Fruit fly (Drosophila melanogaster) Kc167 (cell line): ENCODE measurements around the gene CG16798.

Source experiments
- Myc ChIP-seq: fragments of >200 bp; optimal IDR thresholded peaks from 2 replicates; lab custom pipeline; 2017; ENCODE audit warnings: missing external identifiers
- Sin3A ChIP-seq: fragments of >200 bp; optimal IDR thresholded peaks from 2 replicates; lab custom pipeline; 2018; ENCODE audit warnings: missing external identifiers
- h ChIP-seq: fragments of >200 bp; optimal IDR thresholded peaks from 3 replicates; lab custom pipeline; 2018; ENCODE audit warnings: missing external identifiers
- insv ChIP-seq: fragments of >200 bp; optimal IDR thresholded peaks from 3 replicates; lab custom pipeline; 2018; ENCODE audit warnings: missing external identifiers
- psq ChIP-seq: fragments of >200 bp; optimal IDR thresholded peaks from 2 replicates; lab custom pipeline; 2017; ENCODE audit warnings: missing external identifiers
- ttk ChIP-seq: sonication (Bioruptor generic); optimal IDR thresholded peaks from 2 replicates; lab custom pipeline; 2017; ENCODE audit warnings: missing external identifiers

The CG16798 gene

DNA sequence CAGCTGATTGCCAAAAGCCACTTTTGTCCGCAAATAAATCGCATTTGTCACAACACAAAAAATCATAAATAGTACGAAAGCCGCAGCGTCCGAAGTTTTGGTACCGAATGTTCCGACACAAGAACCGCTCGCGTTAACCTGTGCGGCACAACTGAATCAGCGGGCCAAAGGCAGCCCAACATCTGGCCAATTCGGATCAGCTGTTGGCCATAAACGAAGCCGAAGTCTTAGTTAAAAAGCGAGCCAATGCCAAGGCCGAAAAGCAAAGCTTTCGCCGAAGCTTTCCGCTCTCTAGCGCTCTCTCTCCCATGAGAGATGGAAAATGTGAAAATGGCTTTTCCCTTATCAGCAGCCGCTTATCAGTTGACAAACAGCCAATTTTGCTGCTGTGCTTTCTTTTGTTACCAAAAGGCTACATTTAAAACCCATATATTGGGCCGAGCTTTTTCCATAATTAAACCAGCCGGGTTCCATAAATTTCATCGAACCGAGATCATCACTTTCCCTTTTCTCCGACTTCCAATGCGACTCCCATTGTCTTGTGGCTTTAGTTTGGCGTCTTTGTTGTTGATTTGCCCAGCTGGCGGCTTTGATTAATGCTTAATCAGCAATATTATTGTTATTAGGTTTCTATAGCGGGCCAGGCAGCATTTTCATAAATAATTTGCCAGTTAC, at the start of gene CG16798:
Gene CG16798 (minus strand): TSS at position 216 of the 675 bp plus-strand sequence.
- TF ChIP-seq ttk (lab: Kevin White, UChicago) = no peak
- TF ChIP-seq Myc = no peak
- no peak for TF ChIP-seq h (lab: Kevin White, UChicago)
- TF ChIP-seq psq = no peak
- no peak for TF ChIP-seq insv (lab: Kevin White, UChicago)
- TF ChIP-seq Sin3A (lab: Kevin White, UChicago) = no peak

- TF ChIP-seq ttk (lab: Kevin White, UChicago) (no peak), Sin3A (lab: Kevin White, UChicago) (no peak), psq (no peak), Myc (no peak), h (lab: Kevin White, UChicago) (no peak), insv (lab: Kevin White, UChicago) (no peak)
Measured at dm6 chr2L:20431210-20431609, 49.1 kb upstream of the CG16798 start.

- TF ChIP-seq h (lab: Kevin White, UChicago) (no peak), insv (lab: Kevin White, UChicago) (no peak)
Measured at dm6 chr2L:20429458-20429857, 47.3 kb upstream of the CG16798 start.

dm6 chr2L:20428756-20429408, 46.7 kb upstream of the CG16798 start:
- TF ChIP-seq Myc (no peak), h (lab: Kevin White, UChicago) (no peak), Sin3A (lab: Kevin White, UChicago) (no peak), insv (lab: Kevin White, UChicago) (no peak), psq (no peak), ttk (lab: Kevin White, UChicago) (no peak)

dm6 chr2L:20428382-20428755, 46.2 kb upstream of the CG16798 start:
- TF ChIP-seq psq (no peak), insv (lab: Kevin White, UChicago) (no peak), Myc (no peak), ttk (lab: Kevin White, UChicago) (no peak), Sin3A (lab: Kevin White, UChicago) (no peak), h (lab: Kevin White, UChicago) (no peak)

DNA sequence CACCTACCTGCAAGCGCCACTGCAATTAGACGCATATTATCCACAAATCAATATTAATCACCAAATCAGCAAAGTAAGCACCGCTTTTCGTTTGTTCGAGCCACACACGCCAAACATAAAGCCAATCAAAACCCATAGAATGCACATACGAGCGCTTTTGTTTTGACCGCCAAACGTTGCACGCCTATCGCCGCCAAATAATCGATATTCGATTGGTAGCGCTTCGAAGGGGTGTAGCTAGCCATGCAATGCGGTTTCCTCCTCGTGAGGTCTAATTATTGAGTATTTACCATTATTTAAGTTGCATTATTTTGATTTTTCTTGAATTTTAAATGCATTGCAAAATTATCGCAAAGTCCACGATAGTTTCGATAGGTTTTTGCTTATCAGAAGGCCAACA, 45.2 kb upstream of the CG16798 start:
- TF ChIP-seq h (lab: Kevin White, UChicago) (no peak), Sin3A (lab: Kevin White, UChicago) (no peak), Myc (no peak), ttk (lab: Kevin White, UChicago) (no peak), psq (no peak), insv (lab: Kevin White, UChicago) (no peak)

DNA sequence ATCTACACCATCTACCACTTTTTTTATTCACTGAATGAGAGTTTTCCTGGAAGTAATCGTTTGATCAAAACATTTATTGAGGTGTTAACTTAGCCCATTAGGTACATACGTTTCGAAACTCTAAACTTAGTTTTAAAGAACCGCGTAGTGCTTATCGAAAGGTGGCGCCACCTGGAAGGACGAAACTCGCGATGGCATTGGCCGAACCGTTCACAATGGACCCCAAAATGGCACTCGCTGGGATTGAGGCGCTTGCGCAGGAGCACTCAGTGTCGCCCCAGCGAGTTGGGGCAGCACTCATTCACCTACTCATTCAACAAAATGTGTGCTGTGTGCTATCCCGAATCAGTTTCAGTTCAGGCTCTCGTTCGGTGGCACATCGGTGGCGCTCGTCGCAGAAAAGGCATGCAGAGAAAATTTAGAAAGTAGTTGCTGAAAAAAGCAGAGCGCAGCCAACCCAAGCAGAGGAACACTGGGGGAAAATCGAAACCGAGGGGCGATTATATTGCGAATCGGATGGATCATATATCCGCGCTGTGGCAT, 43.8 kb upstream of the CG16798 start, which contains the start of gene CG31688:
Gene CG31688 (plus strand): TSS at position 346 of the 543 bp plus-strand sequence.
- no peak for TF ChIP-seq psq
- TF ChIP-seq Myc = no peak
- TF ChIP-seq ttk (lab: Kevin White, UChicago) = no peak
- no peak for TF ChIP-seq Sin3A (lab: Kevin White, UChicago)
- no peak for TF ChIP-seq h (lab: Kevin White, UChicago)
- TF ChIP-seq insv (lab: Kevin White, UChicago) = no peak

- TF ChIP-seq Myc = no peak
- TF ChIP-seq insv (lab: Kevin White, UChicago) = no peak
- no peak for TF ChIP-seq ttk (lab: Kevin White, UChicago)
- no peak for TF ChIP-seq Sin3A (lab: Kevin White, UChicago)
- no peak for TF ChIP-seq psq
- TF ChIP-seq h (lab: Kevin White, UChicago) = no peak
Measured at dm6 chr2L:20424560-20424959, 42.4 kb upstream of the CG16798 start, which contains the start of gene CG15130. CG15130 (minus strand) TSS chr2L:20424660.

DNA sequence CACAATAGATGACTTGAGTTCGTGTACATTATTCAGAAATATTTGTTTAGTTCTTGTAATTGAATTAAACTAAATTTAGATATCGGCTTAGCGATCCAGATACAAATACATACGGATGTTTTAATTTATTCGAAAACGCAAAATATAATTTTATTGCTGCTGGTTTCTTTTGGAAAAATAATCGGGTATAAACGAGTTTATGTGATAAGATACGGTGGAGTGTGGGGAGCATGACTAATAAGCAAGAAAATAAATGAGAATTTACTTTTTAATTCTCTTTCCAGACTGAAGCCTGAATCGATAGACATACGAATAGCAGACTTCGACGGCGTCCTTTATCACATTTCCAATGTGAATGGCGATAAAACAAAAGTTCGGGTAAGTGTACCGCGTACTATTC, 37.9 kb upstream of the CG16798 start:
- no peak for TF ChIP-seq insv (lab: Kevin White, UChicago)
- no peak for TF ChIP-seq psq
- TF ChIP-seq Sin3A (lab: Kevin White, UChicago) = no peak
- TF ChIP-seq ttk (lab: Kevin White, UChicago) = no peak
- no peak for TF ChIP-seq Myc
- TF ChIP-seq h (lab: Kevin White, UChicago) = no peak

DNA sequence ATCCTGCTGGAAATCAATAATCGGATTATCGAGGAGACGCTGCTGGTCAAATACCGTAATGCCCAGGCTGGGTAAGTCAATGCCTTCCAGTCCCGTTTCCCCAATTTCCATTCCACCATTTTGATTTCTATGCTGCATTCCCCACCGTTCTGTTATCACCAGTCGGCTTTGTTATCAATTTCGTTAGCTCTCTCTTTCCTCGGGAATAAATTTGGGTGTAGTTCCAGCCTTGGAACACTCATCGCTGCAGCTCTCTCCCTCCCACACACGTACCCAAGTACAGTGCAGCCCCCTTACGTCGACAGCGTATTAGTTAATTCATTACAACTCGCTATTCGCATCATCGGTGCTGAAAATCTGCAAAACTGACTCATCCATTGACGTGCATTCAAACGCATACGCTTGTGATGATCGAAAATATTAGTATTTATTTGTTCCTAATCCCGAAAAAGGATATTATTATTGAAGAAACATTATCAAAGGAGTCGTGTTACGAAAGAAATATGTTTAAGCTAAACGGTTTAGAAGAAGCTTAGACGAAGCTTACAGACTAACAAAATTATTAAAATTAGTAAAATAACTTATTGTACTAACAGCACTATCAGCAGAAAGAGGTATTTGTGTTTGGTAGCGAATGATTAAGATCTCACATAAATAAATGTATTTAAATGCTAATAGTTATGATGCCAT, 35.6 kb upstream of the CG16798 start:
- TF ChIP-seq Sin3A (lab: Kevin White, UChicago) (no peak), ttk (lab: Kevin White, UChicago) (no peak), Myc (no peak), h (lab: Kevin White, UChicago) (no peak), psq (no peak)

DNA sequence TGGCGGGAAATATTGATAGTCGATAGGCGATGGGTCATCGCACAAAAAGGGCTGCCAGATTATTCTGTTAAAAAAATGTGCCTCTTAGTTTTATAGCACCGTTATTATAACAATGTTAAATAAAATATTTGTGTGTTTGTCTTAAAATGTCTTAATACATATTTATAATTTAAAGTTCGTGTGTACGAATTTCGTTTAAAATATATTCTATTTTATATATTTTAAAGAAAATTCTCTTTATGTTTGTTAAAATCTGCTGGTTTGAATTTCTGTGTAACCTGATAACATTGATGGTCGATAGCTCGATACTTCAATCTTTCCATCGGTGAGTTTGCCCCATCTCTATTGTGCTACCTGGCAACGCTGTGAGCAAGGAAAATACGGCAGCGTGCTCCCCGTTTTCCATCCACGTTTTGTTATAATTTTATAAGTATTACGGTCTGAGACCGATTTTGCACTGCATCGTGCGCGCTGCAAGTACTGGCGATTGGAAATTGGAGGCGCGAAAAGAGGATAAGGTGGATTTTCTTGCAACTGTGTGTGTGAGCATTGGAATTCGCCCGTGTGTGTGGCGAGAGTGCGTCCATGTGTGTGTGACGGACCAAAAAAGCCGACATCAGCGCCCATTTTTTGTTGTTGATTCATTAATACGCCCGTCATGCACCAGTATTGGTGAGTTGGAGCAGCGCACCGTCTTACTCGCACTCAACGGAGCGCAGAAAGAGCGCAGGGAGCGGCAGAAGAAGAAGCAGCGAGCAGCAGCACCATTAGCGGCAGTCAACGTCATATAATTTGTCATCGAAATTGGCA, 34.8 kb upstream of the CG16798 start, which contains the start of the genes CG10949 and Arpc2:
Gene CG10949 (minus strand): TSS at position 165 of the 810 bp plus-strand sequence.
Gene Arpc2 (plus strand): TSS at position 304 of the 810 bp plus-strand sequence.
- no peak for TF ChIP-seq Sin3A (lab: Kevin White, UChicago)
- no peak for TF ChIP-seq ttk (lab: Kevin White, UChicago)
- no peak for TF ChIP-seq psq
- TF ChIP-seq h (lab: Kevin White, UChicago) = no peak
- TF ChIP-seq Myc = no peak
- no peak for TF ChIP-seq insv (lab: Kevin White, UChicago)
